Worm (Caenorhabditis elegans) whole organism, L1 larva: ENCODE results near the gene srbc-7.

Experiments used
- F16B12.6 ChIP-seq: fragments of 150-350 bp; optimal IDR thresholded peaks from 2 replicates; lab custom pipeline; 2014; ENCODE audit warnings: missing biosample characterization, missing genetic modification characterization
- Y116A8C.19 ChIP-seq: sonication (generic microtip); optimal IDR thresholded peaks from 2 replicates; lab custom pipeline; 2016; ENCODE audit warnings: missing compliant biosample characterization, missing genetic modification characterization, borderline replicate concordance
- ama-1 ChIP-seq: fragments of 150-350 bp; optimal IDR thresholded peaks from 2 replicates; lab custom pipeline; 2014
- blmp-1 ChIP-seq: fragments of 150-350 bp; optimal IDR thresholded peaks from 2 replicates; lab custom pipeline; 2014; ENCODE audit warnings: missing biosample characterization, missing genetic modification characterization
- ceh-63 ChIP-seq: fragments of 200-800 bp; sonication (Bioruptor generic); optimal IDR thresholded peaks from 2 replicates; lab custom pipeline; 2018; ENCODE audit warnings: mild to moderate bottlenecking, missing genetic modification characterization, missing compliant biosample characterization
- ceh-90 ChIP-seq: sonication (generic microtip); optimal IDR thresholded peaks from 2 replicates; lab custom pipeline; 2016; ENCODE audit warnings: missing genetic modification characterization, missing compliant biosample characterization
- dsc-1 ChIP-seq: sonication (generic microtip); optimal IDR thresholded peaks from 2 replicates; lab custom pipeline; 2016; ENCODE audit warnings: mild to moderate bottlenecking, missing genetic modification characterization, missing compliant biosample characterization
- efl-1 ChIP-seq, 4 experiments: fragments of 150-350 bp; optimal IDR thresholded peaks in 3 of 4; peaks in 1 of 4; 1 replicate in 1 of 4; 2 replicates in 3 of 4; lab custom pipeline; 2014; ENCODE audit warnings: missing biosample characterization in 2 of 4, missing genetic modification characterization in 2 of 4, missing genetic modification reagents in 2 of 4
- efl-3 ChIP-seq: fragments of 200-800 bp; sonication (Bioruptor generic); optimal IDR thresholded peaks from 2 replicates; lab custom pipeline; 2018; ENCODE audit warnings: mild to moderate bottlenecking, missing genetic modification characterization, missing compliant biosample characterization
- egl-27 ChIP-seq, 2 experiments: fragments of 150-350 bp in 1 of 2; sonication (generic microtip); optimal IDR thresholded peaks; 3 replicates each; lab custom pipeline; 2017 to 2018; ENCODE audit warnings: missing biosample characterization in 2 of 2, missing genetic modification characterization in 2 of 2, missing genetic modification reagents in 2 of 2
- elt-2 ChIP-seq: sonication (generic microtip); optimal IDR thresholded peaks from 2 replicates; lab custom pipeline; 2016; ENCODE audit warnings: missing genetic modification characterization, mild to moderate bottlenecking, inconsistent platforms, missing compliant biosample characterization, missing genetic modification reagents
- elt-3 ChIP-seq, 6 experiments: fragments of 150-350 bp in 1 of 6; sonication (generic microtip); optimal IDR thresholded peaks; 2 replicates each; lab custom pipeline; 2017 to 2018; ENCODE audit warnings: missing biosample characterization in 6 of 6, missing genetic modification characterization in 6 of 6, inconsistent platforms in 1 of 6
- ets-5 ChIP-seq: fragments of 200-800 bp; sonication (Bioruptor generic); IDR thresholded peaks from 2 replicates; pipeline ENCODE4 v1.3.6; 2022; ENCODE audit warnings: missing genetic modification characterization, missing compliant biosample characterization
- fkh-8 ChIP-seq: sonication (generic microtip); optimal IDR thresholded peaks from 2 replicates; lab custom pipeline; 2016; ENCODE audit warnings: mild to moderate bottlenecking, missing genetic modification characterization, missing compliant biosample characterization
- hlh-17 ChIP-seq: fragments of 200-800 bp; sonication (Bioruptor generic); optimal IDR thresholded peaks from 2 replicates; lab custom pipeline; 2018; ENCODE audit warnings: missing genetic modification characterization, mild to moderate bottlenecking, missing compliant biosample characterization, moderate library complexity, borderline replicate concordance
- irx-1 ChIP-seq: sonication (generic microtip); optimal IDR thresholded peaks from 2 replicates; lab custom pipeline; 2016; ENCODE audit warnings: missing genetic modification characterization, missing compliant biosample characterization
- jun-1 ChIP-seq: fragments of 150-350 bp; optimal IDR thresholded peaks from 2 replicates; lab custom pipeline; 2014; ENCODE audit warnings: missing biosample characterization, missing genetic modification reagents, missing genetic modification characterization
- lin-15B ChIP-seq: fragments of 150-350 bp; sonication (generic microtip); optimal IDR thresholded peaks from 3 replicates; lab custom pipeline; 2014; ENCODE audit warnings: missing biosample characterization, missing genetic modification characterization
- lin-39 ChIP-seq: fragments of 150-350 bp; optimal IDR thresholded peaks from 2 replicates; lab custom pipeline; 2014; ENCODE audit warnings: missing biosample characterization, missing genetic modification reagents, missing genetic modification characterization
- lir-3 ChIP-seq: sonication (generic microtip); optimal IDR thresholded peaks from 2 replicates; lab custom pipeline; 2016; ENCODE audit warnings: mild to moderate bottlenecking, missing genetic modification characterization, moderate library complexity, missing compliant biosample characterization; ENCODE audit not compliant: poor library complexity
- mab-9 ChIP-seq: fragments of 200-800 bp; sonication (Bioruptor generic); IDR thresholded peaks from 2 replicates; pipeline ENCODE4 v1.3.6; 2022; ENCODE audit warnings: missing genetic modification reagents, missing genetic modification characterization, missing compliant biosample characterization
- nhr-12 ChIP-seq: sonication (generic microtip); optimal IDR thresholded peaks from 2 replicates; lab custom pipeline; 2017; ENCODE audit warnings: missing biosample characterization, missing genetic modification characterization
- nhr-20 ChIP-seq: sonication (generic microtip); optimal IDR thresholded peaks from 2 replicates; lab custom pipeline; 2016; ENCODE audit warnings: mild to moderate bottlenecking, missing genetic modification characterization, missing compliant biosample characterization
- nhr-28 ChIP-seq: fragments of 150-350 bp; optimal IDR thresholded peaks from 2 replicates; lab custom pipeline; 2014; ENCODE audit warnings: missing biosample characterization, missing genetic modification characterization
- nhr-47 ChIP-seq: sonication (generic microtip); optimal IDR thresholded peaks from 2 replicates; lab custom pipeline; 2016; ENCODE audit warnings: mild to moderate bottlenecking, missing genetic modification characterization, moderate library complexity, missing compliant biosample characterization
- nhr-84 ChIP-seq: sonication (generic microtip); optimal IDR thresholded peaks from 2 replicates; lab custom pipeline; 2017; ENCODE audit warnings: missing biosample characterization, missing genetic modification characterization
- pag-3 ChIP-seq: sonication (generic microtip); optimal IDR thresholded peaks from 2 replicates; lab custom pipeline; 2017; ENCODE audit warnings: missing genetic modification characterization, mild to moderate bottlenecking, missing compliant biosample characterization, antibody characterized with exemption, borderline replicate concordance; ENCODE audit not compliant: insufficient read depth
- pqm-1 ChIP-seq: sonication (generic microtip); optimal IDR thresholded peaks from 3 replicates; lab custom pipeline; 2017; ENCODE audit warnings: missing biosample characterization, missing genetic modification characterization
- skn-1 ChIP-seq: fragments of 150-350 bp; optimal IDR thresholded peaks from 2 replicates; lab custom pipeline; 2014; ENCODE audit warnings: missing biosample characterization, missing genetic modification characterization
- snpc-4 ChIP-seq: fragments of 150-350 bp; optimal IDR thresholded peaks from 2 replicates; lab custom pipeline; 2014; ENCODE audit warnings: missing biosample characterization, missing genetic modification characterization
- sox-4 ChIP-seq: sonication (generic microtip); optimal IDR thresholded peaks from 2 replicates; lab custom pipeline; 2016; ENCODE audit warnings: missing genetic modification characterization, missing compliant biosample characterization
- sptf-1 ChIP-seq: fragments of 150-350 bp; optimal IDR thresholded peaks from 2 replicates; lab custom pipeline; 2014; ENCODE audit warnings: missing biosample characterization, missing genetic modification characterization
- unc-86 ChIP-seq: sonication (generic microtip); optimal IDR thresholded peaks from 2 replicates; lab custom pipeline; 2016; ENCODE audit warnings: missing genetic modification characterization, missing compliant biosample characterization
- vab-15 ChIP-seq: sonication (generic microtip); optimal IDR thresholded peaks from 2 replicates; lab custom pipeline; 2017; ENCODE audit warnings: missing genotype, mild to moderate bottlenecking, missing genetic modification characterization, missing compliant biosample characterization
- zag-1 ChIP-seq: fragments of 150-350 bp; optimal IDR thresholded peaks from 2 replicates; lab custom pipeline; 2014; ENCODE audit warnings: missing biosample characterization, missing genetic modification characterization
- zip-4 ChIP-seq: fragments of 200-800 bp; sonication (Bioruptor generic); optimal IDR thresholded peaks from 2 replicates; lab custom pipeline; 2018; ENCODE audit warnings: mild to moderate bottlenecking, missing genetic modification characterization, moderate library complexity, missing compliant biosample characterization

srbc-7 gene

ce11 chrV:7527153-7527552, 39.7 kb upstream of the srbc-7 start, which contains the start of gene C54F6.17:
TSS of gene C54F6.17 (plus strand) at chrV:7527453.
- no peak for TF ChIP-seq pqm-1 (tag; lab: Kevin White, UChicago)
- no peak for TF ChIP-seq ama-1 (lab: Kevin White, UChicago)
- TF ChIP-seq nhr-28 (tag; lab: Kevin White, UChicago), result no peak
- TF ChIP-seq lir-3 (tag; lab: Kevin White, UChicago), result no peak
- no peak for TF ChIP-seq efl-1 (optimal IDR thresholded peaks at IDR 0.05; lab: Kevin White, UChicago)
- no peak for TF ChIP-seq efl-1 (GFP tag; optimal IDR thresholded peaks at IDR 0.05 in 1 of 2; lab: Kevin White, UChicago)

- TF ChIP-seq zip-4 (GFP tag; lab: Kevin White, UChicago), result no peak
- no peak for TF ChIP-seq fkh-8 (tag; lab: Kevin White, UChicago)
- TF ChIP-seq F16B12.6, result no peak
- no peak for TF ChIP-seq lin-39 (tag; lab: Kevin White, UChicago)
- no peak for TF ChIP-seq hlh-17
- no peak for TF ChIP-seq lin-15B (tag; lab: Kevin White, UChicago)
- no peak for TF ChIP-seq pag-3 (tag; lab: Kevin White, UChicago)
- no peak for TF ChIP-seq lir-3 (tag; lab: Kevin White, UChicago)
- no peak for TF ChIP-seq mab-9 (GFP tag; lab: Robert Waterston, UW)
- TF ChIP-seq jun-1 (tag; lab: Kevin White, UChicago), result no peak
- TF ChIP-seq elt-3 (tag; optimal IDR thresholded peaks at IDR 0.05; lab: Kevin White, UChicago), result no peak
- no peak for TF ChIP-seq dsc-1 (tag; lab: Kevin White, UChicago)
- no peak for TF ChIP-seq zag-1 (tag; lab: Kevin White, UChicago)
- no peak for TF ChIP-seq nhr-12 (tag; lab: Kevin White, UChicago)
- TF ChIP-seq ceh-63 (GFP tag; lab: Kevin White, UChicago), result no peak
- no peak for TF ChIP-seq pqm-1 (tag; lab: Kevin White, UChicago)
- no peak for TF ChIP-seq sox-4 (tag; lab: Kevin White, UChicago)
- no peak for TF ChIP-seq skn-1
- no peak for TF ChIP-seq efl-1 (optimal IDR thresholded peaks at IDR 0.05; lab: Kevin White, UChicago)
- no peak for TF ChIP-seq efl-1 (GFP tag; optimal IDR thresholded peaks at IDR 0.05 in 1 of 2; lab: Kevin White, UChicago)
- no peak for TF ChIP-seq Y116A8C.19 (tag; lab: Kevin White, UChicago)
Observed at ce11 chrV:7525695-7526094, 38.3 kb upstream of the srbc-7 start, which contains the start of gene C54F6.18. TSS of gene C54F6.18 (plus strand) at chrV:7525995.

- TF ChIP-seq nhr-20 (tag; lab: Kevin White, UChicago) (no peak), unc-86 (no peak), efl-1 (optimal IDR thresholded peaks at IDR 0.05; lab: Kevin White, UChicago) (no peak), efl-1 (GFP tag; optimal IDR thresholded peaks at IDR 0.05 in 1 of 2; lab: Kevin White, UChicago) (peak in 1 of 2 experiments; percentile 54)
- TF ChIP-seq, all 84 proteins: peak for 1
Observed at ce11 chrV:7524447-7524846, 37.0 kb upstream of the srbc-7 start, which contains the start of gene C54F6.20. TSS of gene C54F6.20 (plus strand) at chrV:7524747.

ce11 chrV:7523392-7523791, 36.0 kb upstream of the srbc-7 start, which contains the start of gene C54F6.6:
TSS of gene C54F6.6 (plus strand) at chrV:7523692.
- TF ChIP-seq efl-3 (GFP tag; lab: Kevin White, UChicago), result no peak
- no peak for TF ChIP-seq sox-4 (tag; lab: Kevin White, UChicago)
- no peak for TF ChIP-seq nhr-47
- TF ChIP-seq egl-27 (tag; optimal IDR thresholded peaks at IDR 0.05; lab: Kevin White, UChicago), result no peak
- TF ChIP-seq ets-5, result no peak
- TF ChIP-seq ceh-90 (tag; lab: Kevin White, UChicago), result no peak
- no peak for TF ChIP-seq nhr-20 (tag; lab: Kevin White, UChicago)
- no peak for TF ChIP-seq blmp-1
- no peak for TF ChIP-seq irx-1 (tag; lab: Kevin White, UChicago)
- TF ChIP-seq nhr-84 (tag; lab: Kevin White, UChicago), result no peak
- no peak for TF ChIP-seq hlh-17
- TF ChIP-seq sptf-1 (tag; lab: Kevin White, UChicago), result no peak
- TF ChIP-seq elt-2 (tag; lab: Kevin White, UChicago), result no peak
- TF ChIP-seq zip-4 (GFP tag; lab: Kevin White, UChicago), result no peak
- TF ChIP-seq vab-15 (tag; lab: Kevin White, UChicago), result no peak
- TF ChIP-seq snpc-4, result no peak
- no peak for TF ChIP-seq pag-3 (tag; lab: Kevin White, UChicago)
